Worm (Caenorhabditis elegans) whole organism, young adult: Measurements from ENCODE around the gene saeg-1.
A peak's percentile ranks its signal among the peaks of the same experiment; 100 is the strongest.

Experiments
- atf-7 ChIP-seq: sonication (generic microtip); optimal IDR thresholded peaks from 2 replicates; lab custom pipeline; 2017; ENCODE audit warnings: mild to moderate bottlenecking, missing genetic modification characterization, missing compliant biosample characterization
- ceh-91 ChIP-seq: fragments of 200-800 bp; sonication (Bioruptor generic); IDR thresholded peaks from 2 replicates; pipeline ENCODE4 v1.3.6; 2022; ENCODE audit warnings: missing genetic modification reagents, missing genetic modification characterization, missing compliant biosample characterization
- lag-1 ChIP-seq: fragments of 200-800 bp; sonication (Bioruptor generic); IDR thresholded peaks from 2 replicates; pipeline ENCODE4 v1.3.6; 2022; ENCODE audit warnings: missing genetic modification reagents, missing genetic modification characterization, missing compliant biosample characterization
- lsl-1 ChIP-seq: fragments of 200-800 bp; sonication (Bioruptor generic); optimal IDR thresholded peaks from 2 replicates; lab custom pipeline; 2018; ENCODE audit warnings: mild to moderate bottlenecking, missing genetic modification characterization, moderate library complexity, missing compliant biosample characterization
- snpc-1.3 ChIP-seq: sonication (generic microtip); optimal IDR thresholded peaks from 2 replicates; lab custom pipeline; 2017; ENCODE audit warnings: missing genetic modification characterization, mild to moderate bottlenecking, missing compliant biosample characterization, antibody characterized with exemption, moderate library complexity, missing genotype, missing genetic modification reagents; ENCODE audit not compliant: insufficient read depth
- snpc-4 ChIP-seq, 5 experiments: fragments of 150-350 bp in 1 of 5; sonication (generic microtip) in 4 of 5; optimal IDR thresholded peaks; 2 replicates each; lab custom pipeline; 2014 to 2018; ENCODE audit warnings: missing genetic modification characterization in 5 of 5, missing biosample characterization in 3 of 5, antibody characterized with exemption in 2 of 5, mild to moderate bottlenecking in 2 of 5, missing compliant biosample characterization in 2 of 5, missing genotype in 2 of 5, moderate library complexity in 2 of 5, missing genetic modification reagents in 1 of 5
- somi-1 ChIP-seq: fragments of 200-800 bp; sonication (Bioruptor generic); optimal IDR thresholded peaks from 2 replicates; lab custom pipeline; 2018; ENCODE audit warnings: mild to moderate bottlenecking, missing genetic modification characterization, missing compliant biosample characterization
- sptf-2 ChIP-seq: fragments of 200-800 bp; sonication (Bioruptor generic); optimal IDR thresholded peaks from 2 replicates; lab custom pipeline; 2018; ENCODE audit warnings: mild to moderate bottlenecking, missing genetic modification characterization, missing compliant biosample characterization
- zfh-2 ChIP-seq: fragments of 200-800 bp; sonication (Bioruptor generic); conservative IDR thresholded peaks from 2 replicates; pipeline ENCODE4 v1.3.6; 2022; ENCODE audit warnings: missing genetic modification reagents, missing genetic modification characterization, missing compliant biosample characterization

DNA sequence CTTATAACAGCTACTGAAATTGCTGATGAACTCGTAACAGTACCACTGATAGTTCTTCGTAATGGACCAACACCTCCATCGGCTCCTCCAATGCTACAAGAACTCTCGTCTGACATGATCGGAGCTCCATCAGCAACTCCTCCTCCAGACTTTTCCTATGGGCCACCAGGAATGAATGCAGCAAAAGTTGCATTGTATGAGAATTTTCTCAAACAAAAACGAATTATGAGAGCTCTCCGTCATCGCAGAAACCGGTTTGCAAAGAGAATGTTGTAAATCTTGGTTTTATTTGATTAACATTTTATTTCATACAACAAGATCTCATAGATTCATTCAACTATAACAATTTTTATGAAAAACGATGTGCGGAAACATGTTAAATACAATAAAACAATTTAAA, 22.1 kb upstream of the saeg-1 start:
- peak; percentile 42 for TF ChIP-seq somi-1 (GFP tag; lab: Kevin White, UChicago)
- TF ChIP-seq atf-7 (tag; lab: Kevin White, UChicago): peak; percentile 31
- no peak for TF ChIP-seq lsl-1 (GFP tag; lab: Kevin White, UChicago)
- TF ChIP-seq snpc-1.3: no peak
- no peak for TF ChIP-seq snpc-4 (GFP tag; optimal IDR thresholded peaks at IDR 0.05; lab: Kevin White, UChicago)
- TF ChIP-seq snpc-4 (tag; optimal IDR thresholded peaks at IDR 0.05; lab: Kevin White, UChicago): no peak
- TF ChIP-seq sptf-2 (GFP tag; lab: Kevin White, UChicago): no peak
- TF ChIP-seq lag-1 (GFP tag; lab: Robert Waterston, UW): no peak
- no peak for TF ChIP-seq zfh-2 (GFP tag; lab: Robert Waterston, UW)
- TF ChIP-seq ceh-91 (GFP tag; lab: Robert Waterston, UW): no peak
